Worm (Caenorhabditis elegans) whole organism, mixed stage, embryonic: ENCODE results near the gene Y97E10AL.1.

Source experiments
- M03D4.4 ChIP-seq: sonication (generic microtip); optimal IDR thresholded peaks from 2 replicates; lab custom pipeline; 2017; ENCODE audit warnings: mild to moderate bottlenecking, missing genetic modification characterization, missing compliant biosample characterization
- bed-3 ChIP-seq: fragments of 200-800 bp; sonication (Bioruptor generic); optimal IDR thresholded peaks from 3 replicates; lab custom pipeline; 2018; ENCODE audit warnings: mild to moderate bottlenecking, missing genetic modification characterization, moderate library complexity, missing compliant biosample characterization
- blmp-1 ChIP-seq: fragments of 150-350 bp; optimal IDR thresholded peaks from 2 replicates; lab custom pipeline; 2014; ENCODE audit warnings: missing biosample characterization, missing genetic modification characterization
- ceh-39 ChIP-seq: fragments of 150-350 bp; optimal IDR thresholded peaks from 2 replicates; lab custom pipeline; 2014; ENCODE audit warnings: missing biosample characterization, missing genetic modification characterization
- ceh-43 ChIP-seq: fragments of 200-800 bp; sonication (Bioruptor generic); optimal IDR thresholded peaks from 2 replicates; lab custom pipeline; 2018; ENCODE audit warnings: mild to moderate bottlenecking, missing genetic modification characterization, moderate library complexity, missing compliant biosample characterization
- ceh-83 ChIP-seq: fragments of 200-800 bp; sonication (Bioruptor generic); optimal IDR thresholded peaks from 2 replicates; lab custom pipeline; 2018; ENCODE audit warnings: mild to moderate bottlenecking, missing genetic modification characterization, missing compliant biosample characterization
- ces-1 ChIP-seq: fragments of 150-350 bp; optimal IDR thresholded peaks from 2 replicates; lab custom pipeline; 2014; ENCODE audit warnings: missing biosample characterization, missing genetic modification reagents, missing genetic modification characterization
- drap-1 ChIP-seq: fragments of 200-800 bp; sonication (Bioruptor generic); optimal IDR thresholded peaks from 3 replicates; lab custom pipeline; 2018; ENCODE audit warnings: mild to moderate bottlenecking, missing genetic modification characterization, missing compliant biosample characterization
- elt-3 ChIP-seq: fragments of 150-350 bp; optimal IDR thresholded peaks from 2 replicates; lab custom pipeline; 2014; ENCODE audit warnings: missing biosample characterization, missing genetic modification characterization
- flh-1 ChIP-seq: fragments of 200-800 bp; sonication (Bioruptor generic); optimal IDR thresholded peaks from 2 replicates; lab custom pipeline; 2018; ENCODE audit warnings: mild to moderate bottlenecking, missing genetic modification characterization, moderate library complexity, missing compliant biosample characterization
- ham-2 ChIP-seq: fragments of 200-800 bp; sonication (Bioruptor generic); optimal IDR thresholded peaks from 2 replicates; lab custom pipeline; 2018; ENCODE audit warnings: mild to moderate bottlenecking, missing genetic modification characterization, missing compliant biosample characterization
- hlh-1 ChIP-seq: fragments of 150-350 bp; optimal IDR thresholded peaks from 2 replicates; lab custom pipeline; 2014; ENCODE audit warnings: missing biosample characterization, missing genetic modification reagents, missing genetic modification characterization
- lin-13 ChIP-seq: fragments of 150-350 bp; optimal IDR thresholded peaks from 2 replicates; lab custom pipeline; 2014; ENCODE audit warnings: missing biosample characterization, missing genetic modification characterization
- lin-32 ChIP-seq: fragments of 200-800 bp; sonication (Bioruptor generic); optimal IDR thresholded peaks from 2 replicates; lab custom pipeline; 2018; ENCODE audit warnings: mild to moderate bottlenecking, missing genetic modification characterization, missing compliant biosample characterization
- lsy-2 ChIP-seq: fragments of 150-350 bp; optimal IDR thresholded peaks from 2 replicates; lab custom pipeline; 2014; ENCODE audit warnings: missing biosample characterization, missing genetic modification characterization
- mab-5 ChIP-seq: fragments of 150-350 bp; optimal IDR thresholded peaks from 2 replicates; lab custom pipeline; 2014; ENCODE audit warnings: missing biosample characterization, missing genetic modification characterization
- mep-1 ChIP-seq: fragments of 150-350 bp; optimal IDR thresholded peaks from 2 replicates; lab custom pipeline; 2017; ENCODE audit warnings: missing biosample characterization, missing genetic modification reagents, missing genetic modification characterization, inconsistent platforms
- mls-2 ChIP-seq: sonication (generic microtip); optimal IDR thresholded peaks from 2 replicates; lab custom pipeline; 2016; ENCODE audit warnings: mild to moderate bottlenecking, missing genetic modification characterization, moderate library complexity, missing compliant biosample characterization
- nhr-12 ChIP-seq: fragments of 150-350 bp; optimal IDR thresholded peaks from 2 replicates; lab custom pipeline; 2014; ENCODE audit warnings: missing biosample characterization, missing genetic modification characterization
- nhr-2 ChIP-seq: fragments of 150-350 bp; optimal IDR thresholded peaks from 2 replicates; lab custom pipeline; 2014; ENCODE audit warnings: missing biosample characterization, missing genetic modification characterization
- nhr-28 ChIP-seq: fragments of 150-350 bp; optimal IDR thresholded peaks from 2 replicates; lab custom pipeline; 2014; ENCODE audit warnings: missing biosample characterization, missing genetic modification characterization
- nhr-76 ChIP-seq: sonication (generic microtip); optimal IDR thresholded peaks from 2 replicates; lab custom pipeline; 2017; ENCODE audit warnings: missing biosample characterization, missing genetic modification characterization
- pha-4 ChIP-seq: fragments of 150-350 bp; optimal IDR thresholded peaks from 2 replicates; lab custom pipeline; 2018; ENCODE audit warnings: missing biosample characterization, missing genetic modification reagents, missing genetic modification characterization
- sem-2 ChIP-seq: fragments of 200-800 bp; sonication (Bioruptor generic); optimal IDR thresholded peaks from 2 replicates; lab custom pipeline; 2018; ENCODE audit warnings: mild to moderate bottlenecking, missing genetic modification characterization, missing compliant biosample characterization
- sptf-1 ChIP-seq: sonication (generic microtip); optimal IDR thresholded peaks from 2 replicates; lab custom pipeline; 2017; ENCODE audit warnings: mild to moderate bottlenecking, missing genetic modification characterization, moderate library complexity, missing compliant biosample characterization
- unc-120 ChIP-seq: sonication (generic microtip); optimal IDR thresholded peaks from 2 replicates; lab custom pipeline; 2017; ENCODE audit warnings: missing genetic modification characterization, missing compliant biosample characterization; ENCODE audit not compliant: poor library complexity, severe bottlenecking
- unc-39 ChIP-seq: fragments of 150-350 bp; optimal IDR thresholded peaks from 2 replicates; lab custom pipeline; 2014; ENCODE audit warnings: missing biosample characterization, missing genetic modification characterization
- unc-62 ChIP-seq: fragments of 150-350 bp; optimal IDR thresholded peaks from 2 replicates; lab custom pipeline; 2014; ENCODE audit warnings: missing biosample characterization, missing genetic modification reagents, missing genetic modification characterization
- zip-8 ChIP-seq: fragments of 150-350 bp; optimal IDR thresholded peaks from 2 replicates; lab custom pipeline; 2014; ENCODE audit warnings: missing biosample characterization, missing genetic modification characterization

Y97E10AL.1 gene

DNA sequence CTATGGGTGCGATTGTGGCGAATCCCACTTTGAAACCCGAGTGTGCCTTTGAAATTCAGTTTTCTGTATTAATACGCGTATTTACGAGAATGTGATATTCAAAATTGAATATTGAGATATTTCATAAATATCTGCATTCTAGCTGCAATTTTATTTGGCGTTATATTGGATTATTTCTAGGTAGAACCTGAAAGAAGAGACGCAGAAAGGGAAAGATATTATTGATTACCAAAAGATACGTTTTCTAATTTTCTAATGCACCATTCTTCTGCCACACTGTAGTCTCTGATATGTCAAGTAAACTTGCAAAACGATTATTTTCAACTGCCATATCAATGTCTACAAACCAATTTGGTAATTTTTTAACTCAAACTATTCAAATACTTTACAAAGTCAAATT, 36.1 kb downstream of the Y97E10AL.1 start, which contains the start of gene ech-3:
ech-3 (plus strand) TSS at position 178 of the 400 bp plus-strand sequence.
- TF ChIP-seq ceh-83 (GFP tag; lab: Kevin White, UChicago) (no peak), mep-1 (tag; lab: Kevin White, UChicago) (no peak), ham-2 (GFP tag; lab: Kevin White, UChicago) (no peak), flh-1 (GFP tag; lab: Kevin White, UChicago) (no peak)

DNA sequence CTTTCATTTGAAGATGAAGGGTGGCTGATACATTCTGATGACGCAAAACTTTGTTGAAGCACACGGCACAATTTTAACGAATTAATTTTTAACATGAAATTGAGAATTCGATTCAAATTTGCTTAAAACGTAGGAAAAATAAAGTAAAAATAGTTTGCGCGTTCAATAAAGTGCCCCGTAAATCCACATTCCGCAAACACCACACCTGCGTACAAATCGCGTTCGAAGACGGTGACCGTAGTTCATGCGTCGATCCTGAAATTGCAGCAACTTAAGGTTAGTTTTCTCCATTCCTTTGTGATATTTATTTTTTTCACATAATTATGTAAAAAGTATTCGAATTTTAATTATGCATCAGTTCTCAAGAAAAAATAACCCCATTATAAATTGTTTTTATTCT, 38.8 kb downstream of the Y97E10AL.1 start, which contains the start of gene F43H9.3:
F43H9.3 (minus strand) TSS at position 189 of the 400 bp plus-strand sequence.
- no peak for TF ChIP-seq zip-8 (tag; lab: Kevin White, UChicago)
- TF ChIP-seq lsy-2 (tag; lab: Kevin White, UChicago) = peak; percentile 85

DNA sequence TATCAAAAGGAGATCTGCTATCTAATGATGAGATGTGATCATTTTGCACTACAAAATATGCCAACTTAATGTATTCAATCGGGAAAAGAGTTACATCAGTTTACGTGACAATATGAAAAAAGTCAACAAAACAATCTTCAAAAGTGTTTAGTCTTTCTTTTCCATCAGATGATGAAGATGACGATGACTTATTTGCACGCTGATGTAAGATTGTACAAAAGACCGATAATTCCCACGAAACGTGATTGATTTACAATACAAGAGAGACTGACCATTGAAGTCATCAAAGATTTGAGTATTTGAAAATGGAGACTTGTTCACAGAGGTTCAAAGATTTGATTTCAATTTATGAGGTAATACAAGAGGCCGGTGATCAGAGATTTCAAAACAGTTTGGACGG, 39.3 kb downstream of the Y97E10AL.1 start:
- TF ChIP-seq unc-39 (tag; lab: Kevin White, UChicago) = no peak
- TF ChIP-seq ceh-43 (GFP tag; lab: Kevin White, UChicago) = no peak
- TF ChIP-seq unc-62 (GFP tag; lab: Kevin White, UChicago) = no peak
- TF ChIP-seq nhr-76 (tag; lab: Kevin White, UChicago) = no peak
- TF ChIP-seq lin-32 (GFP tag; lab: Kevin White, UChicago) = no peak
- no peak for TF ChIP-seq lin-13 (tag; lab: Kevin White, UChicago)
- TF ChIP-seq nhr-28 (tag; lab: Kevin White, UChicago) = no peak
- TF ChIP-seq elt-3 (tag; lab: Kevin White, UChicago) = no peak

DNA sequence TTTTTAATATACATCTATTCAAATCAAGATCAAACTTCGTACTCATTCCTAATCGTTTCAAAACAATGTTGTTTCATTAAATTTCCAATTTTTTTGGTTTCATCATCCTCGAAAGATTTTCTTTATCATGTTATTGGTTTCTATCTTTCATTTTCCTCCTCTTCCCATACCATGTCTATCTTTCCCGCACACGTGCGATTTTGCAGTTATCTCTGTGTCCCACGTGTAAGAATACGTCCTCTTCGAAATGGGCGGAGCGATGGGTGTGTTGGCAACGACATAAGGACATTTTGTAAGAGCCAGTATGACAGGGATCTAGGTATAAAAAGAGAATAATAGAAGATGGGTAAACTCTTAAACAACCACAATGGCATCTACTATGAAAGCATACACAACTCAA, 40.4 kb downstream of the Y97E10AL.1 start, which contains the start of gene F43H9.4:
F43H9.4 (plus strand) TSS at position 366 of the 400 bp plus-strand sequence.
- TF ChIP-seq sptf-1 (tag; lab: Kevin White, UChicago) (no peak), bed-3 (GFP tag; lab: Kevin White, UChicago) (no peak), drap-1 (GFP tag; lab: Kevin White, UChicago) (no peak), blmp-1 (tag; lab: Kevin White, UChicago) (no peak), nhr-12 (tag; lab: Kevin White, UChicago) (no peak)

DNA sequence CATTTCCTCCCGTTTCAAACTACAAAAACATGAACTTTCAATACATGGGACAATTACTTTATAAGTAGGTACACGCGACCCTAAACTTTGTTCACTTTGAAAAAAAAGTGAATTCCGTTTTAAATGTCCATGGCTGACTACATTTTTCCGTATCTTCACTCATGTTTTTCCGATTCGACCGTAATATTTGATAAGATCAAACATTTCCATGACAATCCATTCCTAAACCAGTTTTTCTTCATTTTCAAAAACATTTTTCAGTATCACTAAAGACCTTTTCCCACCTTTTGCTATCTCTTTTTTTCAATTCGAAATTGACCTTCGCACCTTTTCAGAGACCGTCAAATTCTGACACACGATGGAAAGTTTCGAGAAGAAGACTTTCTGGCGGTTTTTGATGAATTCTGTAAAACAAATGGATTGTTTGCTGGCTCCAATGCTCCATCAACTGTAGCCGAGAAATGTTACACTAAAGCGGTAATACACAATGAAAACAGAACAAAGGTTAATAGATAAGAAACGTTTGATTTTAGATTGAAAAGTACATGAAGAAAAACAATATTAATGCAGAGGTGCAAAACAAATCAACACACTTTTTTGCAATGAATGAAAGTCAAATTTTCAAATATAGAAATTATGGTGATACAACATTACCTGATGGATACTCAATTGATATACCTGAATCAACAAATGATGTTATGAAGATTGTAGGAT, 41.6 kb downstream of the Y97E10AL.1 start:
- no peak for TF ChIP-seq ham-2 (GFP tag; lab: Kevin White, UChicago)
- TF ChIP-seq zip-8 (tag; lab: Kevin White, UChicago) = no peak
- no peak for TF ChIP-seq nhr-76 (tag; lab: Kevin White, UChicago)
- TF ChIP-seq nhr-2 (tag; lab: Kevin White, UChicago) = no peak
- no peak for TF ChIP-seq M03D4.4 (tag; lab: Kevin White, UChicago)
- TF ChIP-seq sem-2 (GFP tag; lab: Kevin White, UChicago) = no peak
- TF ChIP-seq mls-2 (tag; lab: Kevin White, UChicago) = no peak

DNA sequence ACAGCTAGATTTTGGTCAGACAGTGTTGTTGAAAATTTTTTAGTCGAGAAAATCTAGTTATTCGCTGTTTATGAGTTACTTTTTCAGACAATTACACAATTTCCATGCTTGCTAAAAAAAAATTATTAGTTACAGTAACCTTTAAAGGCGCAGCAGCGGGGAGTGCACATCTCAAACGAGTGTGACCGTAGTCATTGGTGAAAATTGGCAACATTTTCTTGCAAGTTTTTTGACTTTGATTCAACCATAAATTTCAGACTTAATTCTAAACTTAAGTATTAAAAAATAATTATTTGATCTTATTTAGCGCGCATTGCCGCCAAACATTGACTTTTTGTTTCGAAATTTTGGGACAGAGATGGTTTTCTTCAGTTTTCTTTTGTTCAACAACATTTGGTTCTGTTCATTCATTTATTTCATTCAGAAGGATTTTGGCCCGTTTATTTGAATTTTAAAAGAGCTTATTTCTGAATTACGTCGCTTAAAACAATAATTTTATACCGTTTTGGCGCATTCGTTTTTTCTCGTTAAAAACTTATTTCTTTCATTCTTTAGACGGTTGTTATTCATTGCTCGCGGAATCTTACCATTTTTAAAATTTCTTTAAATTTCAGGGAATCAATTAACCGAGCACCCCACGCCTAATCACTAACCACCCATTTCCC, 43.0 kb downstream of the Y97E10AL.1 start, which contains the start of gene oma-2:
oma-2 (plus strand) TSS at position 615 of the 665 bp plus-strand sequence.
- TF ChIP-seq lin-13 (tag; lab: Kevin White, UChicago) (no peak), hlh-1 (tag; lab: Kevin White, UChicago) (no peak), nhr-2 (tag; lab: Kevin White, UChicago) (no peak), zip-8 (tag; lab: Kevin White, UChicago) (no peak), M03D4.4 (tag; lab: Kevin White, UChicago) (no peak), ceh-43 (GFP tag; lab: Kevin White, UChicago) (no peak)

DNA sequence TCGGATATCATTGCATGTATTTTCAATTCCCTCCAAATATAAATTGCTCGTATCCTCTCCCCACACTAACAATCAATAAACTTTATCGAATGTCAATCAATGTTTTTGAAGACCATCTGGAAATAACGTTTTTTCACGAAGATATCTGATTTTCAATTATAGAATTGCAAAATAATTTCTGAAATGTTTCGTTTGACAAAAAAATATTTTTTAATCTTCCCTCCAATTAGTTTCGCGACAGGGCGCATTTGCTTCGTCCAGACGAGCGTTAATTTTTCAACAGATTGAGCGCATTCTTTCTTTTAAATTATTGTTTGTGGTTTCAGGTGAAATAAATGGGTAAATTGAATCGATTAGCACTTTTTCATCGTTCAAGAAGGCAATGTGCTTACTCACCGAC, 45.2 kb downstream of the Y97E10AL.1 start, which contains the start of gene vars-1:
vars-1 (plus strand) TSS at position 291 of the 400 bp plus-strand sequence.
- no peak for TF ChIP-seq pha-4
- no peak for TF ChIP-seq unc-62 (GFP tag; lab: Kevin White, UChicago)
- TF ChIP-seq mep-1 (tag; lab: Kevin White, UChicago) = peak; percentile 54
- peak; percentile 49 for TF ChIP-seq ces-1 (GFP tag; lab: Kevin White, UChicago)
- TF ChIP-seq flh-1 (GFP tag; lab: Kevin White, UChicago) = no peak
- no peak for TF ChIP-seq nhr-12 (tag; lab: Kevin White, UChicago)
- no peak for TF ChIP-seq mab-5 (tag; lab: Kevin White, UChicago)
- no peak for TF ChIP-seq bed-3 (GFP tag; lab: Kevin White, UChicago)
- no peak for TF ChIP-seq blmp-1 (tag; lab: Kevin White, UChicago)
- TF ChIP-seq unc-120 (tag; lab: Kevin White, UChicago) = no peak
- TF ChIP-seq M03D4.4 (tag; lab: Kevin White, UChicago) = no peak
- peak; percentile 47 for TF ChIP-seq lsy-2 (tag; lab: Kevin White, UChicago)
- no peak for TF ChIP-seq lin-32 (GFP tag; lab: Kevin White, UChicago)
- no peak for TF ChIP-seq ceh-43 (GFP tag; lab: Kevin White, UChicago)
- TF ChIP-seq ceh-39 (tag; lab: Kevin White, UChicago) = no peak
- TF ChIP-seq nhr-2 (tag; lab: Kevin White, UChicago) = no peak
